Worm (Caenorhabditis elegans) whole organism, late embryonic: ENCODE results near the gene F21C10.4.

Experiments used
- K02D7.2 ChIP-seq: sonication (generic microtip); optimal IDR thresholded peaks from 2 replicates; lab custom pipeline; 2017; ENCODE audit warnings: mild to moderate bottlenecking, missing genetic modification characterization, missing compliant biosample characterization
- T23F11.4 ChIP-seq: fragments of 200-800 bp; sonication (Bioruptor generic); optimal IDR thresholded peaks from 2 replicates; lab custom pipeline; 2018; ENCODE audit warnings: mild to moderate bottlenecking, missing genetic modification characterization, missing compliant biosample characterization
- ama-1 ChIP-seq: fragments of 150-350 bp; optimal IDR thresholded peaks from 2 replicates; lab custom pipeline; 2014
- ceh-14 ChIP-seq: sonication (generic microtip); optimal IDR thresholded peaks from 2 replicates; lab custom pipeline; 2016; ENCODE audit warnings: missing genotype, missing genetic modification characterization, missing compliant biosample characterization
- ceh-19 ChIP-seq: fragments of 200-800 bp; sonication (Bioruptor generic); optimal IDR thresholded peaks from 2 replicates; lab custom pipeline; 2018; ENCODE audit warnings: mild to moderate bottlenecking, missing genetic modification characterization, missing compliant biosample characterization
- ceh-22 ChIP-seq: sonication (generic microtip); optimal IDR thresholded peaks from 2 replicates; lab custom pipeline; 2017; ENCODE audit warnings: missing biosample characterization, missing genetic modification characterization
- ceh-24 ChIP-seq: sonication (generic microtip); optimal IDR thresholded peaks from 2 replicates; lab custom pipeline; 2016; ENCODE audit warnings: mild to moderate bottlenecking, missing genetic modification characterization, missing compliant biosample characterization
- ceh-30 ChIP-seq: fragments of 150-350 bp; optimal IDR thresholded peaks from 2 replicates; lab custom pipeline; 2014; ENCODE audit warnings: missing biosample characterization, missing genetic modification characterization
- ceh-31 ChIP-seq: sonication (generic microtip); optimal IDR thresholded peaks from 2 replicates; lab custom pipeline; 2016; ENCODE audit warnings: missing genetic modification characterization, missing compliant biosample characterization
- ceh-45 ChIP-seq: fragments of 200-800 bp; sonication (Bioruptor generic); IDR thresholded peaks from 2 replicates; pipeline ENCODE4 v1.3.6; 2022; ENCODE audit warnings: missing genetic modification reagents, missing genetic modification characterization, missing compliant biosample characterization
- ceh-6 ChIP-seq: fragments of 200-800 bp; sonication (Bioruptor generic); optimal IDR thresholded peaks from 2 replicates; lab custom pipeline; 2018; ENCODE audit warnings: mild to moderate bottlenecking, missing genetic modification characterization, missing compliant biosample characterization
- dve-1 ChIP-seq: sonication (generic microtip); optimal IDR thresholded peaks from 2 replicates; lab custom pipeline; 2017; ENCODE audit warnings: antibody characterized with exemption, mild to moderate bottlenecking, missing genetic modification characterization, missing compliant biosample characterization
- elt-2 ChIP-seq: sonication (generic microtip); optimal IDR thresholded peaks from 2 replicates; lab custom pipeline; 2016; ENCODE audit warnings: missing genetic modification reagents, missing genetic modification characterization, missing compliant biosample characterization
- elt-4 ChIP-seq: sonication (generic microtip); optimal IDR thresholded peaks from 2 replicates; lab custom pipeline; 2016; ENCODE audit warnings: missing genetic modification characterization, missing compliant biosample characterization
- eyg-1 ChIP-seq: sonication (generic microtip); optimal IDR thresholded peaks from 2 replicates; lab custom pipeline; 2016; ENCODE audit warnings: missing genotype, missing genetic modification characterization, missing compliant biosample characterization
- fax-1 ChIP-seq: sonication (generic microtip); optimal IDR thresholded peaks from 2 replicates; lab custom pipeline; 2016; ENCODE audit warnings: missing genotype, missing genetic modification characterization, missing compliant biosample characterization
- fkh-10 ChIP-seq: fragments of 150-350 bp; optimal IDR thresholded peaks from 2 replicates; lab custom pipeline; 2014; ENCODE audit warnings: missing biosample characterization, missing genetic modification reagents, missing genetic modification characterization
- gmeb-2 ChIP-seq: sonication (generic microtip); optimal IDR thresholded peaks from 2 replicates; lab custom pipeline; 2016; ENCODE audit warnings: missing genetic modification characterization, inconsistent platforms, missing compliant biosample characterization
- hlh-15 ChIP-seq: sonication (generic microtip); optimal IDR thresholded peaks from 2 replicates; lab custom pipeline; 2016; ENCODE audit warnings: missing genetic modification characterization, missing compliant biosample characterization
- hlh-8 ChIP-seq: sonication (generic microtip); optimal IDR thresholded peaks from 2 replicates; lab custom pipeline; 2016; ENCODE audit warnings: missing genotype, missing genetic modification characterization, missing compliant biosample characterization
- lin-11 ChIP-seq: fragments of 200-800 bp; sonication (Bioruptor generic); optimal IDR thresholded peaks from 2 replicates; lab custom pipeline; 2018; ENCODE audit warnings: mild to moderate bottlenecking, missing genetic modification characterization, missing compliant biosample characterization
- madf-2 ChIP-seq: sonication (generic microtip); optimal IDR thresholded peaks from 2 replicates; lab custom pipeline; 2017; ENCODE audit warnings: missing genetic modification characterization, missing compliant biosample characterization
- npax-4 ChIP-seq: sonication (generic microtip); optimal IDR thresholded peaks from 2 replicates; lab custom pipeline; 2016; ENCODE audit warnings: missing genetic modification characterization, missing compliant biosample characterization
- odd-2 ChIP-seq: sonication (generic microtip); optimal IDR thresholded peaks from 2 replicates; lab custom pipeline; 2017; ENCODE audit warnings: antibody characterized with exemption, mild to moderate bottlenecking, missing genetic modification characterization, missing compliant biosample characterization
- pag-3 ChIP-seq: sonication (generic microtip); optimal IDR thresholded peaks from 2 replicates; lab custom pipeline; 2016; ENCODE audit warnings: missing compliant biosample characterization, missing genetic modification characterization, borderline replicate concordance
- pat-9 ChIP-seq: fragments of 200-800 bp; sonication (Bioruptor generic); optimal IDR thresholded peaks from 2 replicates; lab custom pipeline; 2018; ENCODE audit warnings: mild to moderate bottlenecking, missing genetic modification characterization, moderate library complexity, missing compliant biosample characterization
- pha-4 ChIP-seq: fragments of 150-350 bp; optimal IDR thresholded peaks from 2 replicates; lab custom pipeline; 2018; ENCODE audit warnings: missing biosample characterization, missing genetic modification reagents, missing genetic modification characterization
- pqm-1 ChIP-seq: sonication (generic microtip); optimal IDR thresholded peaks from 2 replicates; lab custom pipeline; 2016; ENCODE audit warnings: missing genetic modification characterization, missing compliant biosample characterization
- rnt-1 ChIP-seq: sonication (generic microtip); optimal IDR thresholded peaks from 2 replicates; lab custom pipeline; 2016; ENCODE audit warnings: missing genetic modification characterization, missing compliant biosample characterization
- sdc-2 ChIP-seq: sonication (generic microtip); optimal IDR thresholded peaks from 2 replicates; lab custom pipeline; 2016; ENCODE audit warnings: missing genotype, missing genetic modification characterization, missing compliant biosample characterization
- syd-9 ChIP-seq: sonication (generic microtip); optimal IDR thresholded peaks from 2 replicates; lab custom pipeline; 2016; ENCODE audit warnings: mild to moderate bottlenecking, missing genetic modification characterization, moderate library complexity, missing compliant biosample characterization
- unc-86 ChIP-seq: sonication (generic microtip); optimal IDR thresholded peaks from 2 replicates; lab custom pipeline; 2016; ENCODE audit warnings: missing genetic modification characterization, missing compliant biosample characterization

Gene F21C10.4

ce11 chrV:9084252-9084651 is 42.2 kb upstream of the F21C10.4 start:
- no peak for TF ChIP-seq ceh-22 (tag; lab: Kevin White, UChicago)
- no peak for TF ChIP-seq lin-11 (tag; lab: Kevin White, UChicago)
- TF ChIP-seq pag-3 (tag; lab: Kevin White, UChicago), result no peak
- TF ChIP-seq ceh-14 (tag; lab: Kevin White, UChicago), result no peak
- no peak for TF ChIP-seq hlh-15
- no peak for TF ChIP-seq dve-1

DNA sequence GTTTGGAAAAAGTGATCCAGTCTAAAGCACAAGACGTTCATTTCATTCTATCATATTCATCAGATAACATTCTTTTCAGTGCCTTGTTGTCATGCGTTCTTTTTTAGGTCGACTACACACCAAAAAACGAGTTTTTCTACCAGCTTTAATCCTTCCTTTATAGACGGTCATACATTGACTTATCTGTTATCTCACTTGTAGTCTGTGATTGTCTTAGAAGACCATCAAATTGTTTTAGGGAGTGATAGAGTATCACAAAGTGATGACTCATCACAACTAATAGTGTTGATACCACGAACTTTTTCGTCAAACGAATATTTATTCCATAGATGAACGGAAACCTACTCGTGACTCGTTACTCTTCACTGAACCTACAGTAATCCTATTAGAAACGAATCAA is 40.6 kb upstream of the F21C10.4 start:
- no peak for TF ChIP-seq fkh-10 (GFP tag; lab: Kevin White, UChicago)
- TF ChIP-seq odd-2, result no peak
- no peak for TF ChIP-seq ceh-24 (tag; lab: Kevin White, UChicago)
- no peak for TF ChIP-seq ceh-45
- TF ChIP-seq pqm-1 (tag; lab: Kevin White, UChicago), result no peak
- no peak for TF ChIP-seq ceh-30 (tag; lab: Kevin White, UChicago)
- TF ChIP-seq gmeb-2, result no peak
- no peak for TF ChIP-seq fax-1 (tag; lab: Kevin White, UChicago)
- no peak for TF ChIP-seq hlh-8 (tag; lab: Kevin White, UChicago)

DNA sequence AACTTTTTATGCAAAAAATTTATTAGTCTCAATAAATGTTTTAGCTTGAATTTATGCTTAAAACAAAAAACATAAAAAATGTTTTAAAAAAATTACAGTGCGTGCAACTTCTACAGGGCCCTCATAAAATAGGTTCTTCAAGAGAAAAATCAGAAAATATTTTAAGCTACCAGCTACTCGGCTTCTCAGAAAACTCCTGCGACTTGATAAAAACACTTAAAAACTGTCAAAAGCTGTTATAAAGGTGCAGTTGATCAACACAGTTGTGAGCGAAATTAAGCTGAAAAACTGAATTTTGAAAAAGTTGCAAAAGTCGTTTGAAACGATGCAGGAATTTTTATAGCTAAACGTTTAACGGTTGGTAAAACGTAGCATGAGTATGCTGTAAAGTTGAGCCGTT is 37.7 kb upstream of the F21C10.4 start:
- TF ChIP-seq gmeb-2, result peak; percentile 13
- TF ChIP-seq sdc-2, result no peak
- TF ChIP-seq rnt-1 (tag; lab: Kevin White, UChicago), result peak; percentile 14
- TF ChIP-seq K02D7.2 (tag; lab: Kevin White, UChicago), result no peak
- TF ChIP-seq T23F11.4, result peak; percentile 59
- TF ChIP-seq ama-1 (lab: Kevin White, UChicago), result peak; percentile 69
- TF ChIP-seq pha-4 (tag; lab: Kevin White, UChicago), result no peak
- TF ChIP-seq syd-9 (tag; lab: Kevin White, UChicago), result no peak
- TF ChIP-seq pat-9 (tag; lab: Kevin White, UChicago), result no peak
- TF ChIP-seq ceh-24 (tag; lab: Kevin White, UChicago), result peak; percentile 1
- TF ChIP-seq ceh-19 (GFP tag; lab: Kevin White, UChicago), result no peak
- peak; percentile 97 for TF ChIP-seq ceh-30 (tag; lab: Kevin White, UChicago)

DNA sequence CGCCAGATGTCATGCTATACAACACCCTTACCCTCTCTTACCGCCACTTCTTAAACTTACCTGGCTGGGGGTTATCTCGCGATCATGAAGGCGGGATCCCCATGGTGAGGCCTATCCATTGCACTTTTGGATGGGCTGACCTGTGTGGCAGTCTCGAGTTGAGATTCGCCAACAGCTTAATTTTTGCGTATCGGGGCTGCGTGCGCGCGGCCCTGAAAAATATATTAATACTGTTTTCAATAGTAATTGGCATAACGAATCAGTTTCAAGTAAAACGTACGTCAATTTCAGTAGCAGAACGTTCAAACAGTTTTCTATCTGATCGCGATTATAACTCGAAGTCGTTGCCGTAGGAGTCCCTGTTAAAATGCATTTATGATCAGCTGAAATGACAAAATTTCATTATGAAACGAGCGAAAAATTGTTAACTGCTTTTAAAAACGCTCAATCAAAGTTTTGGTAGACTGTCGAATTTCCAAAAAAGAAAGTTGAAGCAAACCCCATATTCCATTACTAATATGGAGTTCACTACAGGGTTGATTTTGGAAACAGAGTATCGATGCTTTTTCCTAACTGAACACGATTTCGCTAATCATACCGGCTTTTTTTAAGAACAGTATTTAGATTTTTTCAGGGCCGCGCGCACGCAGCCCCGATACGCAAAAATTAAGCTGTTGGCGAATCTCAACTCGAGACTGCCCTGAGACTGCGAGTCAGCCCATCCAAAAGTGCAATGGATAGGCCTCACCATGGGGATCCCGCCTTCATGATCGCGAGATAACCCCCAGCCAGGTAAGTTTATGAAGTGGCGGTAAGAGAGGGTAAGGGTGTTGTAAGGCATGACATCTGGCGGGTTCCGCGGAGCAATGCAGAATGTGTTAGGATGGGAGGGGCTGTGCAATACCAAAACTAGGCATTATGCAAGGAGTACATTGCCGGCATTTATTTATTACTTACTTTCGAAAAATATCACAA is 35.3 kb upstream of the F21C10.4 start:
- TF ChIP-seq ceh-30 (tag; lab: Kevin White, UChicago), result peak; percentile 35

- no peak for TF ChIP-seq ceh-22 (tag; lab: Kevin White, UChicago)
- TF ChIP-seq npax-4 (tag; lab: Kevin White, UChicago), result no peak
- TF ChIP-seq ceh-30 (tag; lab: Kevin White, UChicago), result no peak
- no peak for TF ChIP-seq elt-2 (tag; lab: Kevin White, UChicago)
- TF ChIP-seq unc-86 (tag; lab: Kevin White, UChicago), result no peak
- no peak for TF ChIP-seq elt-4 (tag; lab: Kevin White, UChicago)
Observed at ce11 chrV:9092209-9092608, 34.2 kb upstream of the F21C10.4 start, which contains the start of gene T27E4.1. TSS of gene T27E4.1 (plus strand) at chrV:9092345.

DNA sequence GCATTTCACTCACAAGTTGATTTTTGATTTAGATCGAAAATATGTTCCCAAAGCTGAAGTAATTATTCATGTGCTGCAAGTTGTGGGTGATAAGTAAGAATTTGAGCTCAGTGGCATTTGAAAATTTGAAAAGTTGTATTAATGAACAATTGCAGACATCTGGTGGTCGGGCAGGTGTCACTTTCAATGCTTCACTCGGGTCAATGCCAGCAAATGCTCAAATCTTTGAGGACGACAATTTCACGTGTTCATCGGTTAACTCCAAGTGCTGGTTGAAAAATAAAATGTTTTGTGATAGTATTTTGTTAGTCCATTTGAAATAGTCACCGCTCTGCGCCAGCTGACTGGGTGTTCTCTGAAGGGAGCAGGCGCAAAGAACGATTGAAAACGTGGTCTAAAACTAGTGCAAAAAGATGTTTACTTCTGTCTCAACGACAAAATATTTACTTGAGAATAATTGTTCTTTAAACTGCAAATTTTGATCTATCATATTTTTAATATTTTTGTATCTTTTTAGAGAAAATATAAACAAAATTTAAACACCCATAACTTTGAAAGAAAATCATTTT is 32.3 kb upstream of the F21C10.4 start:
- no peak for TF ChIP-seq ceh-31
- TF ChIP-seq eyg-1 (tag; lab: Kevin White, UChicago), result no peak
- TF ChIP-seq ceh-14 (tag; lab: Kevin White, UChicago), result no peak
- no peak for TF ChIP-seq ceh-6 (GFP tag; lab: Kevin White, UChicago)
- no peak for TF ChIP-seq ceh-22 (tag; lab: Kevin White, UChicago)
- TF ChIP-seq madf-2 (tag; lab: Kevin White, UChicago), result no peak
